Worm (Caenorhabditis elegans) whole organism, L4 larva: Measurements from ENCODE around the gene ZC455.1.

Experiments used
- D1046.2 ChIP-seq: fragments of 200-800 bp; sonication (Bioruptor generic); IDR thresholded peaks from 2 replicates; pipeline ENCODE4 v1.3.6; 2022; ENCODE audit warnings: missing genetic modification characterization, missing compliant biosample characterization
- F10B5.3 ChIP-seq: sonication (generic microtip); optimal IDR thresholded peaks from 2 replicates; lab custom pipeline; 2016; ENCODE audit warnings: mild to moderate bottlenecking, missing genetic modification characterization, missing compliant biosample characterization
- F26F4.8 ChIP-seq: fragments of 200-800 bp; sonication (Bioruptor generic); conservative IDR thresholded peaks from 2 replicates; pipeline ENCODE4 v1.3.6; 2022; ENCODE audit warnings: missing genetic modification characterization, missing compliant biosample characterization
- T20F7.1 ChIP-seq: fragments of 200-800 bp; sonication (Bioruptor generic); optimal IDR thresholded peaks from 2 replicates; lab custom pipeline; 2018; ENCODE audit warnings: mild to moderate bottlenecking, missing genetic modification characterization, missing compliant biosample characterization
- Y105C5A.15 ChIP-seq: fragments of 200-800 bp; sonication (Bioruptor generic); IDR thresholded peaks from 2 replicates; pipeline ENCODE4 v1.3.6; 2022; ENCODE audit warnings: missing genetic modification characterization, missing compliant biosample characterization
- Y5F2A.4 ChIP-seq: fragments of 200-800 bp; sonication (Bioruptor generic); optimal IDR thresholded peaks from 2 replicates; lab custom pipeline; 2018; ENCODE audit warnings: mild to moderate bottlenecking, missing genetic modification characterization, missing compliant biosample characterization
- ZK546.5 ChIP-seq, 2 experiments: sonication (generic microtip); optimal IDR thresholded peaks; 2 replicates each; lab custom pipeline; 2017; ENCODE audit warnings: missing biosample characterization in 2 of 2, missing genetic modification characterization in 2 of 2
- aha-1 ChIP-seq: fragments of 150-350 bp; peaks from one replicate; lab custom pipeline; 2014; ENCODE audit warnings: missing biosample characterization, missing genetic modification characterization
- aly-2 ChIP-seq: sonication (generic microtip); optimal IDR thresholded peaks from 2 replicates; lab custom pipeline; 2018; ENCODE audit warnings: missing biosample characterization, missing genetic modification characterization
- ama-1 ChIP-seq: fragments of 150-350 bp; optimal IDR thresholded peaks from 2 replicates; lab custom pipeline; 2014; ENCODE audit warnings: inconsistent platforms, mixed read lengths
- ceh-32 ChIP-seq: sonication (generic microtip); optimal IDR thresholded peaks from 2 replicates; lab custom pipeline; 2016; ENCODE audit warnings: mild to moderate bottlenecking, missing genetic modification characterization, missing compliant biosample characterization; ENCODE audit not compliant: poor library complexity
- ceh-44 ChIP-seq: fragments of 200-800 bp; sonication (Bioruptor generic); IDR thresholded peaks from 2 replicates; pipeline ENCODE4 v1.3.6; 2022; ENCODE audit warnings: missing genetic modification reagents, missing genetic modification characterization, missing compliant biosample characterization
- ceh-62 ChIP-seq: sonication (generic microtip); optimal IDR thresholded peaks from 2 replicates; lab custom pipeline; 2017; ENCODE audit warnings: missing biosample characterization, missing genetic modification characterization
- ctbp-1 ChIP-seq: fragments of 200-800 bp; sonication (Bioruptor generic); IDR thresholded peaks from 2 replicates; pipeline ENCODE4 v1.3.6; 2022; ENCODE audit warnings: missing genetic modification reagents, missing genetic modification characterization, missing compliant biosample characterization
- daf-16 ChIP-seq, 3 experiments: sonication (generic microtip); optimal IDR thresholded peaks; 2 replicates each; lab custom pipeline; 2016 to 2017; ENCODE audit warnings: missing genetic modification characterization in 3 of 3, missing genetic modification reagents in 3 of 3, mild to moderate bottlenecking in 2 of 3, missing compliant biosample characterization in 2 of 3, missing biosample characterization in 1 of 3, moderate library complexity in 1 of 3
- daf-19 ChIP-seq: fragments of 200-800 bp; sonication (Bioruptor generic); conservative IDR thresholded peaks from 2 replicates; pipeline ENCODE4 v1.3.6; 2022; ENCODE audit warnings: missing genetic modification characterization, missing compliant biosample characterization
- daf-8 ChIP-seq: fragments of 200-800 bp; sonication (Bioruptor generic); IDR thresholded peaks from 2 replicates; pipeline ENCODE4 v1.3.6; 2022; ENCODE audit warnings: missing genetic modification characterization, missing compliant biosample characterization
- dmd-8 ChIP-seq: fragments of 200-800 bp; sonication (Bioruptor generic); IDR thresholded peaks from 2 replicates; pipeline ENCODE4 v1.3.6; 2022; ENCODE audit warnings: missing genetic modification characterization, missing compliant biosample characterization
- dmd-9 ChIP-seq: fragments of 200-800 bp; sonication (Bioruptor generic); IDR thresholded peaks from 2 replicates; pipeline ENCODE4 v1.3.6; 2022; ENCODE audit warnings: missing genetic modification reagents, missing genetic modification characterization, missing compliant biosample characterization
- duxl-1 ChIP-seq: sonication (generic microtip); optimal IDR thresholded peaks from 2 replicates; lab custom pipeline; 2016; ENCODE audit warnings: mild to moderate bottlenecking, missing genetic modification characterization, moderate library complexity, missing compliant biosample characterization; ENCODE audit not compliant: poor library complexity
- hmg-1.1 ChIP-seq: fragments of 200-800 bp; sonication (Bioruptor generic); IDR thresholded peaks from 2 replicates; pipeline ENCODE4 v1.3.6; 2022; ENCODE audit warnings: missing genetic modification reagents, missing genetic modification characterization, missing compliant biosample characterization
- jun-1 ChIP-seq: fragments of 150-350 bp; optimal IDR thresholded peaks from 2 replicates; lab custom pipeline; 2014; ENCODE audit warnings: missing biosample characterization, missing genetic modification reagents, missing genetic modification characterization
- lin-13 ChIP-seq: fragments of 150-350 bp; optimal IDR thresholded peaks from 2 replicates; lab custom pipeline; 2014; ENCODE audit warnings: missing biosample characterization, missing genetic modification reagents, missing genetic modification characterization
- lsy-2 ChIP-seq, 2 experiments: fragments of 150-350 bp in 1 of 2; sonication (generic microtip) in 1 of 2; optimal IDR thresholded peaks; 2 replicates each; lab custom pipeline; 2014 to 2017; ENCODE audit warnings: missing biosample characterization in 2 of 2, missing genetic modification characterization in 2 of 2
- madf-9 ChIP-seq: fragments of 200-800 bp; sonication (Bioruptor generic); conservative IDR thresholded peaks from 2 replicates; pipeline ENCODE4 v1.3.6; 2022; ENCODE audit warnings: missing genetic modification reagents, missing genetic modification characterization, missing compliant biosample characterization
- mes-2 ChIP-seq: sonication (generic microtip); optimal IDR thresholded peaks from 2 replicates; lab custom pipeline; 2016; ENCODE audit warnings: missing genotype, mild to moderate bottlenecking, missing genetic modification characterization, missing compliant biosample characterization; ENCODE audit not compliant: poor library complexity, severe bottlenecking
- nhr-11 ChIP-seq: fragments of 150-350 bp; optimal IDR thresholded peaks from 2 replicates; lab custom pipeline; 2014; ENCODE audit warnings: missing biosample characterization, missing genetic modification characterization
- nhr-237 ChIP-seq: sonication (generic microtip); optimal IDR thresholded peaks from 2 replicates; lab custom pipeline; 2017; ENCODE audit warnings: missing biosample characterization, missing genetic modification characterization
- nhr-28 ChIP-seq: fragments of 150-350 bp; optimal IDR thresholded peaks from 2 replicates; lab custom pipeline; 2014; ENCODE audit warnings: missing biosample characterization, missing genetic modification characterization
- nhr-41 ChIP-seq: fragments of 200-800 bp; sonication (Bioruptor generic); IDR thresholded peaks from 2 replicates; pipeline ENCODE4 v1.3.6; 2022; ENCODE audit warnings: missing genetic modification reagents, missing genetic modification characterization, missing compliant biosample characterization
- nhr-48 ChIP-seq: sonication (generic microtip); optimal IDR thresholded peaks from 2 replicates; lab custom pipeline; 2016; ENCODE audit warnings: mild to moderate bottlenecking, missing genetic modification characterization, missing compliant biosample characterization
- nhr-6 ChIP-seq: fragments of 150-350 bp; optimal IDR thresholded peaks from 2 replicates; lab custom pipeline; 2014; ENCODE audit warnings: missing biosample characterization, missing genetic modification characterization
- nhr-77 ChIP-seq: fragments of 150-350 bp; optimal IDR thresholded peaks from 2 replicates; lab custom pipeline; 2014; ENCODE audit warnings: missing biosample characterization, missing genetic modification characterization
- php-3 ChIP-seq: fragments of 200-800 bp; sonication (Bioruptor generic); IDR thresholded peaks from 2 replicates; pipeline ENCODE4 v1.3.6; 2022; ENCODE audit warnings: missing genetic modification reagents, missing genetic modification characterization, missing compliant biosample characterization
- pqm-1 ChIP-seq: sonication (generic microtip); optimal IDR thresholded peaks from 2 replicates; lab custom pipeline; 2017; ENCODE audit warnings: missing biosample characterization, missing genetic modification characterization
- rbr-2 ChIP-seq: sonication (generic microtip); optimal IDR thresholded peaks from 2 replicates; lab custom pipeline; 2016; ENCODE audit warnings: missing genotype, missing genetic modification characterization, missing compliant biosample characterization
- saeg-2 ChIP-seq: fragments of 200-800 bp; sonication (Bioruptor generic); IDR thresholded peaks from 2 replicates; pipeline ENCODE4 v1.3.6; 2022; ENCODE audit warnings: missing genetic modification reagents, missing genetic modification characterization, missing compliant biosample characterization
- spr-1 ChIP-seq: sonication (generic microtip); optimal IDR thresholded peaks from 2 replicates; lab custom pipeline; 2016; ENCODE audit warnings: mild to moderate bottlenecking, missing genetic modification characterization, missing compliant biosample characterization
- tag-97 ChIP-seq: fragments of 200-800 bp; sonication (Bioruptor generic); IDR thresholded peaks from 2 replicates; pipeline ENCODE4 v1.3.6; 2022; ENCODE audit warnings: missing genetic modification characterization, missing compliant biosample characterization
- zfp-3 ChIP-seq: fragments of 200-800 bp; sonication (Bioruptor generic); conservative IDR thresholded peaks from 2 replicates; pipeline ENCODE4 v1.3.6; 2022; ENCODE audit warnings: missing genetic modification reagents, missing genetic modification characterization, missing compliant biosample characterization
- zip-11 ChIP-seq: fragments of 200-800 bp; sonication (Bioruptor generic); IDR thresholded peaks from 2 replicates; pipeline ENCODE4 v1.3.6; 2022; ENCODE audit warnings: missing genetic modification characterization, missing compliant biosample characterization
- ztf-11 ChIP-seq: fragments of 150-350 bp; optimal IDR thresholded peaks from 2 replicates; lab custom pipeline; 2014; ENCODE audit warnings: missing biosample characterization, missing genetic modification characterization

ZC455.1 gene

ce11 chrV:12797992-12798391 is 24.7 kb downstream of the ZC455.1 start, which contains the start of gene ugt-6:
ugt-6 (minus strand) TSS chrV:12798224.
- no peak for TF ChIP-seq lin-13 (GFP tag; lab: Kevin White, UChicago)
- no peak for TF ChIP-seq pqm-1 (tag; lab: Kevin White, UChicago)
- no peak for TF ChIP-seq ctbp-1
- no peak for TF ChIP-seq spr-1 (tag; lab: Kevin White, UChicago)
- peak; percentile 75 for TF ChIP-seq nhr-28 (tag; lab: Kevin White, UChicago)
- TF ChIP-seq php-3 = no peak
- no peak for TF ChIP-seq nhr-77
- TF ChIP-seq aly-2 = no peak
- TF ChIP-seq ceh-32 (tag; lab: Kevin White, UChicago) = no peak
- TF ChIP-seq daf-16 (GFP tag; optimal IDR thresholded peaks at IDR 0.05; lab: Kevin White, UChicago) = no peak
- peak; percentile 82 for TF ChIP-seq daf-16 (tag; optimal IDR thresholded peaks at IDR 0.05; lab: Kevin White, UChicago)
- TF ChIP-seq, all 104 proteins: peak for 2

DNA sequence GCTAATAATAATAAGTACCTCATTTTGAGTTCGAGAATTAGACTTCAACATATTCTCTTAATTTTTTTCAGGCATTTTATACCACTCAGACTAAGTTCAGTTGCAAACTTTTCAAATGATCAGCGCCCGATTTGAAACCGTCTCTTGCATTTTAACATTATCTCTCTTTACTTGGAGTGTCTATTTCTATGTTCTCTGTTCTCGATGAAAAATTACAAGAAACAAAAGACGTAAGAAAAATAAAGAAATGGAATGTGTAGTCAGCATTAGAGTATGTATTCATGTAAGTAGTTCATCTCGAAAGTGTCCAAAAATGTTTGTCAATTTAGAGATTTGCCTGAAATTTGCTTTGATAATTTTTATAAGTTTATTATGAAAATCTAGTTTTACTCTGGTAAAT is 26.8 kb downstream of the ZC455.1 start, which contains the start of gene ugt-3:
Gene ugt-3, minus strand, starts transcription at position 101 of the 400 bp plus-strand sequence.
- TF ChIP-seq lsy-2 (tag; optimal IDR thresholded peaks at IDR 0.05; lab: Kevin White, UChicago) = no peak
- no peak for TF ChIP-seq nhr-237 (tag; lab: Kevin White, UChicago)
- TF ChIP-seq daf-8 (GFP tag; lab: Robert Waterston, UW) = no peak
- no peak for TF ChIP-seq aha-1
- no peak for TF ChIP-seq Y5F2A.4
- no peak for TF ChIP-seq nhr-41
- TF ChIP-seq nhr-11 (tag; lab: Kevin White, UChicago) = no peak
- TF ChIP-seq daf-19 = no peak
- no peak for TF ChIP-seq zip-11 (GFP tag; lab: Robert Waterston, UW)
- no peak for TF ChIP-seq ceh-32 (tag; lab: Kevin White, UChicago)
- TF ChIP-seq duxl-1 (tag; lab: Kevin White, UChicago) = no peak
- no peak for TF ChIP-seq nhr-48 (tag; lab: Kevin White, UChicago)
- TF ChIP-seq ama-1 = no peak
- TF ChIP-seq dmd-8 = no peak
- no peak for TF ChIP-seq Y105C5A.15 (GFP tag; lab: Robert Waterston, UW)
- no peak for TF ChIP-seq ZK546.5 (tag; optimal IDR thresholded peaks at IDR 0.05; lab: Kevin White, UChicago)
- TF ChIP-seq nhr-6 (tag; lab: Kevin White, UChicago) = no peak
- TF ChIP-seq ztf-11 = no peak
- no peak for TF ChIP-seq mes-2 (tag; lab: Kevin White, UChicago)
- TF ChIP-seq, all 104 proteins: peak for 0

DNA sequence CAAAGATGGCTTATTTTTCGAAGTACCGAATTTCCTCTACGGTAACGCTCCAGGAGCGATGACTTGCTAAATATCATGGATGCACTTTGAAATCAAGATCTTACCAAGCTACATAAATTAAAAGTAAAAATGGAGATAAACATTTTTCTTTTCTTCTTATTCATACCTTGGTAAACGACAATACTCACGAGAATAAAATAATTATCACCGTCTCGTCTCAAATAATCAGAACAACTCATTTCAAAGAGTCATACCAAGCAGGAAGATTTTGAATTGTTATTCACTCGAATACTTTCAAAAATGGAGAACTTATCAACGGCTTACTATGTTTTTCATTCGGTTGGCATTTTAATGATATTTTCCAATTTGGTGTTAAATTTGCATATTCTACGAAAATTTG is 30.0 kb downstream of the ZC455.1 start, which contains the start of gene srbc-45:
Gene srbc-45, plus strand, starts transcription at position 301 of the 400 bp plus-strand sequence.
- TF ChIP-seq ceh-44 (GFP tag; lab: Robert Waterston, UW) (no peak), nhr-6 (tag; lab: Kevin White, UChicago) (no peak), F10B5.3 (tag; lab: Kevin White, UChicago) (no peak), ceh-62 (no peak), jun-1 (tag; lab: Kevin White, UChicago) (no peak), T20F7.1 (GFP tag; lab: Kevin White, UChicago) (no peak), saeg-2 (GFP tag; lab: Robert Waterston, UW) (no peak), hmg-1.1 (no peak), madf-9 (GFP tag; lab: Robert Waterston, UW) (no peak), dmd-9 (GFP tag; lab: Robert Waterston, UW) (no peak), D1046.2 (GFP tag; lab: Robert Waterston, UW) (no peak), rbr-2 (tag; lab: Kevin White, UChicago) (no peak), php-3 (no peak), nhr-11 (tag; lab: Kevin White, UChicago) (no peak), F26F4.8 (GFP tag; lab: Robert Waterston, UW) (no peak), tag-97 (GFP tag; lab: Robert Waterston, UW) (no peak), zfp-3 (GFP tag; lab: Robert Waterston, UW) (no peak), nhr-41 (no peak)
